Worm (Caenorhabditis elegans): Measurements from ENCODE around the gene clec-121.
A peak's percentile ranks its signal among the peaks of the same experiment; 100 is the strongest.
"Not testable (repeated sequence)": the region's sequence is repeated elsewhere in the genome, so short reads cannot be mapped to it uniquely, and the experiment has no call there.

clec-121 gene

ce11 chrII:3129007-3129406, 26.9 kb downstream of the clec-121 start, which contains the start of gene chil-24:
Gene chil-24, plus strand, starts transcription at chrII:3129162.
- TF ChIP-seq nhr-129 (tag; optimal IDR thresholded peaks at IDR 0.05) (no peak), sma-9 (GFP tag; optimal IDR thresholded peaks at IDR 0.05) (peak; percentile 7), sma-9 (tag; optimal IDR thresholded peaks at IDR 0.05) (no peak), nhr-21 (tag; optimal IDR thresholded peaks at IDR 0.05) (no peak), unc-55 (GFP tag; optimal IDR thresholded peaks at IDR 0.05) (peak; percentile 16)

- TF ChIP-seq zag-1 (tag; optimal IDR thresholded peaks at IDR 0.05) = no peak
- no peak for TF ChIP-seq lin-13 (GFP tag; optimal IDR thresholded peaks at IDR 0.05)
- TF ChIP-seq nhr-25 (tag; optimal IDR thresholded peaks at IDR 0.05) = no peak
- TF ChIP-seq F13H6.1 (tag; optimal IDR thresholded peaks at IDR 0.05) = no peak
- no peak for TF ChIP-seq skn-1 (tag; optimal IDR thresholded peaks at IDR 0.05)
- TF ChIP-seq dmd-4 (tag; optimal IDR thresholded peaks at IDR 0.05) = no peak
- no peak for TF ChIP-seq mab-5 (tag; optimal IDR thresholded peaks at IDR 0.05)
- TF ChIP-seq C34F6.9 (tag; optimal IDR thresholded peaks at IDR 0.05) = no peak
- no peak for TF ChIP-seq ceh-82 (tag; optimal IDR thresholded peaks at IDR 0.05)
- TF ChIP-seq mdl-1 (tag; optimal IDR thresholded peaks at IDR 0.05) = no peak
- TF ChIP-seq Y55F3AM.14 (GFP tag; optimal IDR thresholded peaks at IDR 0.05) = no peak
Observed at ce11 chrII:3135293-3135692, 33.2 kb downstream of the clec-121 start.

DNA sequence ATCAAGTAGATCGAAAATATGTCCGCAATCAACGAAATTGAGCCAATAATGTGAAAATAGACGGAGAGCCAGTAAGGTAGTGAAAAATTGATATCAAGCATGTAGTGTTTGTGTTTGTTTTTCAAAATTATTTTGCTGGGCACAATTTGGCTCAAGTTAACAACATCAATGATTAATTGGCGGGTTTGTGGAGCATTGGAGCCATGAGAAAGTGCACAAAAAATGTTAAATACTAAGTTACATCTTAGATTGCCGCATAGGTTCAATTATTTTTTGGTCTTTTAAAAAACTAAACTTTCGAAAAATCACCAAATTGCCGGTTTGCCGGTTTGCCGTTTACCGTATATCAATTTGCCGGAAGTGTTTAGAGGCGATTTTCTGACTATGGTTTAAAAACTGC, 35.7 kb downstream of the clec-121 start, which contains the start of gene sri-54:
Gene sri-54, minus strand, starts transcription at position 101 of the 400 bp plus-strand sequence.
- TF ChIP-seq lin-39 (tag; optimal IDR thresholded peaks at IDR 0.05) (no peak), nhr-23 (tag; optimal IDR thresholded peaks at IDR 0.05) (no peak), ztf-4 (tag; optimal IDR thresholded peaks at IDR 0.05) (no peak), F13H6.1 (tag; optimal IDR thresholded peaks at IDR 0.05) (no peak), elt-3 (tag; optimal IDR thresholded peaks at IDR 0.05) (no peak), lin-11 (tag; optimal IDR thresholded peaks at IDR 0.05) (no peak), ZK546.5 (tag; optimal IDR thresholded peaks at IDR 0.05) (no peak), ztf-11 (tag; optimal IDR thresholded peaks at IDR 0.05) (no peak), unc-62 (GFP tag; optimal IDR thresholded peaks at IDR 0.05) (no peak)

ce11 chrII:3142855-3143254, 40.7 kb downstream of the clec-121 start, which contains the start of gene sri-42:
Gene sri-42, minus strand, starts transcription at chrII:3142955.
- not testable (repeated sequence) for TF ChIP-seq peb-1, skn-1, nhr-129 (tag; optimal IDR thresholded peaks at IDR 0.05)

DNA sequence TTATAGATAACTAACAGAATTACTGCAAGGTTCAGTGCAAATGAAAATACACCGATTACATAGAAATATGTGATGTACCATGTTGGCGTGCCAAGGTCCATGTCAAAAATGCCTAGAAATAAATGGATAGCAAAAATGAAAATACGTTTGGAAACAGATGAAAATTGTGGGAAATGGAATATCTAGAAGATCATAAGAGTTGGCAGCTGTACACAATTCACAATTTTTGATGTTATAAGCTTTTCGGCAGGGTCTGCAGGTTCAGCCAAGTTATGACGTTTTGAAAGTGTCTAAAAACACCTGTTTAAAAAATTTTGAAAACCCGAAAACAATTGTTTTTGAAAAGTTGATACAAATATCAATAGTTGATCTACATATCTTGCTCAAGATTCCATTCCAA, 42.4 kb downstream of the clec-121 start, which contains the start of gene sri-43:
Gene sri-43, minus strand, starts transcription at position 101 of the 400 bp plus-strand sequence.
- TF ChIP-seq nhr-6, nhr-11, crh-2 (tag; optimal IDR thresholded peaks at IDR 0.05): not testable (repeated sequence)

ce11 chrII:3145842-3146241, 43.7 kb downstream of the clec-121 start, which contains the start of gene T10D4.15:
Gene T10D4.15, plus strand, starts transcription at chrII:3146142.
- TF ChIP-seq ama-1 (optimal IDR thresholded peaks at IDR 0.05) = no peak
- no peak for TF ChIP-seq F13H6.1 (tag; optimal IDR thresholded peaks at IDR 0.05)
- no peak for TF ChIP-seq unc-62 (GFP tag; optimal IDR thresholded peaks at IDR 0.05)
- TF ChIP-seq R02D3.7 (tag; optimal IDR thresholded peaks at IDR 0.05) = no peak
- TF ChIP-seq mab-5 (tag; optimal IDR thresholded peaks at IDR 0.05) = no peak
- no peak for TF ChIP-seq nhr-23 (tag; optimal IDR thresholded peaks at IDR 0.05)
- TF ChIP-seq skn-1 (tag; optimal IDR thresholded peaks at IDR 0.05) = no peak
- TF ChIP-seq gmeb-1 (tag; optimal IDR thresholded peaks at IDR 0.05) = no peak
- TF ChIP-seq dmd-4 (tag; optimal IDR thresholded peaks at IDR 0.05) = no peak
- TF ChIP-seq nhr-11 (tag; optimal IDR thresholded peaks at IDR 0.05) = no peak
- TF ChIP-seq blmp-1 (tag; optimal IDR thresholded peaks at IDR 0.05; ENCODE audit: insufficient read depth) = no peak
- TF ChIP-seq unc-55 (GFP tag; optimal IDR thresholded peaks at IDR 0.05) = no peak
- no peak for TF ChIP-seq nhr-10 (tag; optimal IDR thresholded peaks at IDR 0.05)

All from whole organism, L2 larva.